Fruit fly (Drosophila melanogaster) whole organism, embryonic: Measurements from ENCODE around the gene Agxt.

Source experiments
- Bdp1 ChIP-seq: fragments of 200-800 bp; sonication (Bioruptor generic); optimal IDR thresholded peaks from 3 replicates; lab custom pipeline; 2016; ENCODE audit warnings: missing biosample characterization, missing genetic modification characterization
- CG1024 ChIP-seq: fragments of 200-800 bp; sonication (Bioruptor generic); IDR thresholded peaks from 2 replicates; pipeline ENCODE4 v1.3.6; 2022; ENCODE audit warnings: missing biosample characterization, missing genetic modification characterization
- CG10366 ChIP-seq: fragments of 200-800 bp; sonication (Bioruptor generic); IDR thresholded peaks from 2 replicates; pipeline ENCODE4 v1.3.6; 2022; ENCODE audit warnings: missing biosample characterization, missing genetic modification characterization
- CG12219 ChIP-seq: fragments of 200-800 bp; sonication (Bioruptor generic); optimal IDR thresholded peaks from 3 replicates; lab custom pipeline; 2018; ENCODE audit warnings: missing biosample characterization, mild to moderate bottlenecking, missing genetic modification characterization
- CG12659 ChIP-seq: fragments of 200-800 bp; sonication (Bioruptor generic); optimal IDR thresholded peaks from 3 replicates; lab custom pipeline; 2017; ENCODE audit warnings: mild to moderate bottlenecking, missing biosample characterization, missing genetic modification reagents, missing genetic modification characterization
- CG13624 ChIP-seq: fragments of 200-800 bp; sonication (Bioruptor generic); optimal IDR thresholded peaks from 2 replicates; lab custom pipeline; 2016; ENCODE audit warnings: missing biosample characterization, missing genetic modification characterization
- CG14441 ChIP-seq: fragments of 200-800 bp; sonication (Bioruptor generic); IDR thresholded peaks from 2 replicates; pipeline ENCODE4 v1.3.6; 2022; ENCODE audit warnings: missing biosample characterization, missing genetic modification characterization
- CG15011 ChIP-seq: fragments of 200-800 bp; sonication (Bioruptor generic); optimal IDR thresholded peaks from 3 replicates; lab custom pipeline; 2018; ENCODE audit warnings: missing biosample characterization, mild to moderate bottlenecking, missing genetic modification characterization
- CG17328 ChIP-seq: fragments of 200-800 bp; sonication (Bioruptor generic); IDR thresholded peaks from 2 replicates; pipeline ENCODE4 v1.3.6; 2022; ENCODE audit warnings: missing biosample characterization, missing genetic modification characterization
- CG2199 ChIP-seq: fragments of 200-800 bp; sonication (Bioruptor generic); IDR thresholded peaks from 3 replicates; pipeline ENCODE4 v1.3.6; 2022; ENCODE audit warnings: missing biosample characterization, missing genetic modification characterization
- CG34422 ChIP-seq: fragments of 200-800 bp; sonication (Bioruptor generic); IDR thresholded peaks from 3 replicates; pipeline ENCODE4 v1.3.6; 2022; ENCODE audit warnings: missing biosample characterization, missing genetic modification characterization
- CG6813 ChIP-seq: fragments of 200-800 bp; sonication (Bioruptor generic); optimal IDR thresholded peaks from 2 replicates; lab custom pipeline; 2017; ENCODE audit warnings: missing biosample characterization, missing genetic modification characterization, mild to moderate bottlenecking, moderate library complexity, missing genetic modification reagents
- CG7786 ChIP-seq: fragments of 200-800 bp; sonication (Bioruptor generic); optimal IDR thresholded peaks from 2 replicates; lab custom pipeline; 2016; ENCODE audit warnings: missing biosample characterization, missing genetic modification characterization
- CG8089 ChIP-seq: fragments of 200-800 bp; sonication (Bioruptor generic); optimal IDR thresholded peaks from 3 replicates; lab custom pipeline; 2016; ENCODE audit warnings: missing biosample characterization, missing genetic modification characterization
- CG8281 ChIP-seq: fragments of 200-800 bp; sonication (Bioruptor generic); optimal IDR thresholded peaks from 2 replicates; lab custom pipeline; 2018; ENCODE audit warnings: missing biosample characterization, mild to moderate bottlenecking, missing genetic modification characterization, moderate library complexity
- CG8290 ChIP-seq, 3 experiments: fragments of 200-800 bp; sonication (Bioruptor generic); optimal IDR thresholded peaks; 2 replicates each; lab custom pipeline; 2016 to 2019; ENCODE audit warnings: missing biosample characterization in 3 of 3, missing genetic modification characterization in 3 of 3, mild to moderate bottlenecking in 2 of 3, moderate library complexity in 1 of 3
- CG8359 ChIP-seq: fragments of 200-800 bp; sonication (Bioruptor generic); optimal IDR thresholded peaks from 2 replicates; lab custom pipeline; 2017; ENCODE audit warnings: missing biosample characterization, mild to moderate bottlenecking, missing genetic modification characterization, borderline replicate concordance
- CG9437 ChIP-seq: fragments of 200-800 bp; sonication (Bioruptor generic); optimal IDR thresholded peaks from 2 replicates; lab custom pipeline; 2018; ENCODE audit warnings: missing biosample characterization, mild to moderate bottlenecking, missing genetic modification characterization
- CG9727 ChIP-seq: fragments of 200-800 bp; sonication (Bioruptor generic); optimal IDR thresholded peaks from 3 replicates; lab custom pipeline; 2017; ENCODE audit warnings: missing biosample characterization, mild to moderate bottlenecking, missing genetic modification characterization
- Camta ChIP-seq: fragments of 200-800 bp; sonication (Bioruptor generic); optimal IDR thresholded peaks from 2 replicates; lab custom pipeline; 2016; ENCODE audit warnings: missing biosample characterization, missing genetic modification characterization
- CkIIα-i1 ChIP-seq: fragments of 200-800 bp; sonication (Bioruptor generic); IDR thresholded peaks from 2 replicates; pipeline ENCODE4 v1.3.6; 2022; ENCODE audit warnings: missing biosample characterization, missing genetic modification characterization
- Dad ChIP-seq: fragments of 200-800 bp; sonication (Bioruptor generic); optimal IDR thresholded peaks from 3 replicates; lab custom pipeline; 2016; ENCODE audit warnings: missing biosample characterization, missing genetic modification characterization
- Dbx ChIP-seq: fragments of 200-800 bp; sonication (Bioruptor generic); IDR thresholded peaks from 3 replicates; pipeline ENCODE4 v1.3.6; 2022; ENCODE audit warnings: missing biosample characterization, missing genetic modification characterization
- Dfd ChIP-seq, 2 experiments: fragments of >200 bp; optimal IDR thresholded peaks; 2 replicates each; lab custom pipeline; 2017; ENCODE audit warnings: missing biosample characterization in 2 of 2, missing genetic modification characterization in 2 of 2
- Doc3 ChIP-seq: fragments of 200-800 bp; sonication (Bioruptor generic); IDR thresholded peaks from 3 replicates; pipeline ENCODE4 v1.3.6; 2022; ENCODE audit warnings: missing biosample characterization, missing genetic modification characterization; ENCODE audit not compliant: partially characterized antibody
- Dp ChIP-seq: fragments of 200-800 bp; sonication (Bioruptor generic); optimal IDR thresholded peaks from 2 replicates; lab custom pipeline; 2018; ENCODE audit warnings: missing biosample characterization, mild to moderate bottlenecking, missing genetic modification characterization, moderate library complexity
- ERR ChIP-seq: fragments of 200-800 bp; sonication (Bioruptor generic); optimal IDR thresholded peaks from 2 replicates; lab custom pipeline; 2016; ENCODE audit warnings: missing biosample characterization, missing genetic modification characterization
- GATAe ChIP-seq: fragments of 200-800 bp; sonication (Bioruptor generic); conservative IDR thresholded peaks from 2 replicates; pipeline ENCODE4 v1.3.6; 2022; ENCODE audit warnings: missing biosample characterization, missing genetic modification characterization
- HLHmδ ChIP-seq: fragments of 200-800 bp; sonication (Bioruptor generic); optimal IDR thresholded peaks from 2 replicates; lab custom pipeline; 2018; ENCODE audit warnings: missing biosample characterization, mild to moderate bottlenecking, missing genetic modification characterization, moderate library complexity
- HmgZ ChIP-seq: fragments of 200-800 bp; sonication (Bioruptor generic); optimal IDR thresholded peaks from 2 replicates; lab custom pipeline; 2018; ENCODE audit warnings: missing biosample characterization, mild to moderate bottlenecking, missing genetic modification characterization
- Hr39 ChIP-seq: fragments of >200 bp; optimal IDR thresholded peaks from 2 replicates; lab custom pipeline; 2017
- MTF-1 ChIP-seq: fragments of 200-800 bp; sonication (Bioruptor generic); optimal IDR thresholded peaks from 2 replicates; lab custom pipeline; 2018; ENCODE audit warnings: missing biosample characterization, mild to moderate bottlenecking, missing genetic modification characterization, borderline replicate concordance
- Mes4 ChIP-seq: fragments of 200-800 bp; sonication (Bioruptor generic); optimal IDR thresholded peaks from 2 replicates; lab custom pipeline; 2016; ENCODE audit warnings: missing biosample characterization, missing genetic modification characterization
- Ptx1 ChIP-seq: fragments of 200-800 bp; sonication (Bioruptor generic); IDR thresholded peaks from 2 replicates; pipeline ENCODE4 v1.3.6; 2022; ENCODE audit warnings: missing biosample characterization, missing genetic modification characterization
- TFAM ChIP-seq: fragments of 200-800 bp; sonication (Bioruptor generic); optimal IDR thresholded peaks from 2 replicates; lab custom pipeline; 2017; ENCODE audit warnings: missing biosample characterization, missing genetic modification characterization, inconsistent platforms
- abd-A ChIP-seq: fragments of 200-800 bp; sonication (Bioruptor generic); optimal IDR thresholded peaks from 3 replicates; lab custom pipeline; 2019; ENCODE audit warnings: missing biosample characterization, mild to moderate bottlenecking, missing genetic modification characterization, moderate library complexity
- az2 ChIP-seq: fragments of 200-800 bp; sonication (Bioruptor generic); optimal IDR thresholded peaks from 3 replicates; lab custom pipeline; 2016; ENCODE audit warnings: missing biosample characterization, missing genetic modification characterization
- cato ChIP-seq: fragments of 200-800 bp; sonication (Bioruptor generic); optimal IDR thresholded peaks from 2 replicates; lab custom pipeline; 2016; ENCODE audit warnings: missing biosample characterization, missing genetic modification characterization, borderline replicate concordance
- caup ChIP-seq: fragments of 200-800 bp; sonication (Bioruptor generic); optimal IDR thresholded peaks from 3 replicates; lab custom pipeline; 2017; ENCODE audit warnings: missing biosample characterization, mild to moderate bottlenecking, missing genetic modification characterization, moderate library complexity; ENCODE audit not compliant: severe bottlenecking
- cg ChIP-seq: fragments of 200-800 bp; sonication (Bioruptor generic); optimal IDR thresholded peaks from 3 replicates; lab custom pipeline; 2019; ENCODE audit warnings: missing biosample characterization, mild to moderate bottlenecking, missing genetic modification characterization, moderate library complexity
- kah ChIP-seq: fragments of 200-800 bp; sonication (Bioruptor generic); optimal IDR thresholded peaks from 2 replicates; lab custom pipeline; 2018; ENCODE audit warnings: missing biosample characterization, mild to moderate bottlenecking, missing genetic modification characterization
- lbe ChIP-seq: fragments of 200-800 bp; sonication (Bioruptor generic); optimal IDR thresholded peaks from 2 replicates; lab custom pipeline; 2016; ENCODE audit warnings: missing biosample characterization, mild to moderate bottlenecking, missing genetic modification characterization
- mam ChIP-seq: fragments of 200-800 bp; sonication (Bioruptor generic); optimal IDR thresholded peaks from 3 replicates; lab custom pipeline; 2016; ENCODE audit warnings: missing biosample characterization, missing genetic modification characterization
- mld ChIP-seq: fragments of 200-800 bp; sonication (Bioruptor generic); IDR thresholded peaks from 3 replicates; pipeline ENCODE4 v1.3.6; 2022; ENCODE audit warnings: missing biosample characterization, missing genetic modification characterization; ENCODE audit not compliant: partially characterized antibody
- nom ChIP-seq: fragments of 200-800 bp; sonication (Bioruptor generic); optimal IDR thresholded peaks from 2 replicates; lab custom pipeline; 2017; ENCODE audit warnings: missing biosample characterization, missing genetic modification characterization, mild to moderate bottlenecking, moderate library complexity, missing genetic modification reagents
- salm ChIP-seq: fragments of 200-800 bp; sonication (Bioruptor generic); optimal IDR thresholded peaks from 2 replicates; lab custom pipeline; 2018; ENCODE audit warnings: missing biosample characterization, mild to moderate bottlenecking, missing genetic modification characterization
- slou ChIP-seq: fragments of 200-800 bp; sonication (Bioruptor generic); optimal IDR thresholded peaks from 3 replicates; lab custom pipeline; 2016; ENCODE audit warnings: missing biosample characterization, missing genetic modification characterization
- unpg ChIP-seq: fragments of 200-800 bp; sonication (Bioruptor generic); optimal IDR thresholded peaks from 3 replicates; lab custom pipeline; 2018; ENCODE audit warnings: missing biosample characterization, mild to moderate bottlenecking, missing genetic modification characterization, moderate library complexity
- wek ChIP-seq: fragments of 200-800 bp; sonication (Bioruptor generic); optimal IDR thresholded peaks from 3 replicates; lab custom pipeline; 2018; ENCODE audit warnings: missing biosample characterization, mild to moderate bottlenecking, missing genetic modification characterization, moderate library complexity
- zen2 ChIP-seq: fragments of 200-800 bp; sonication (Bioruptor generic); IDR thresholded peaks from 3 replicates; pipeline ENCODE4 v1.3.6; 2022; ENCODE audit warnings: missing biosample characterization, missing genetic modification characterization; ENCODE audit not compliant: partially characterized antibody

The Agxt gene

dm6 chrX:6524217-6524616 is 4.5 kb upstream of the Agxt start, which contains the start of the genes CG42340 and CG3918 (continued):
- TF ChIP-seq Dp (GFP tag; lab: Kevin White, UChicago) (peak; percentile 88), lbe (GFP tag; lab: Kevin White, UChicago) (no peak), CG8089 (GFP tag; lab: Kevin White, UChicago) (no peak), MTF-1 (GFP tag; lab: Kevin White, UChicago) (no peak), CG9727 (GFP tag; lab: Kevin White, UChicago) (no peak), CG10366 (GFP tag; lab: Robert Waterston, UW) (no peak), CkIIα-i1 (GFP tag; lab: Robert Waterston, UW) (no peak), CG8290 (GFP tag; optimal IDR thresholded peaks at IDR 0.05; lab: Kevin White, UChicago) (peak; percentile 86), CG8290 (tag; optimal IDR thresholded peaks at IDR 0.05; lab: Kevin White, UChicago) (peak; percentile 32 to 92), CG6813 (GFP tag; lab: Kevin White, UChicago) (no peak), CG7786 (GFP tag; lab: Kevin White, UChicago) (peak; percentile 11), Dad (GFP tag; lab: Kevin White, UChicago) (no peak), CG2199 (no peak), Doc3 (GFP tag; lab: Robert Waterston, UW) (no peak), Camta (GFP tag; lab: Kevin White, UChicago) (no peak), mam (GFP tag; lab: Kevin White, UChicago) (no peak), HmgZ (tag; lab: Kevin White, UChicago) (peak; percentile 83), CG15011 (no peak), Mes4 (GFP tag; lab: Kevin White, UChicago) (peak; percentile 14), CG8281 (tag; lab: Kevin White, UChicago) (no peak), ERR (GFP tag; lab: Kevin White, UChicago) (no peak), CG8359 (GFP tag; lab: Kevin White, UChicago) (no peak), CG12659 (peak; percentile 90), Dfd (GFP tag; optimal IDR thresholded peaks at IDR 0.05; lab: Kevin White, UChicago) (no peak), CG12219 (GFP tag; lab: Kevin White, UChicago) (no peak), salm (tag; lab: Kevin White, UChicago) (no peak), CG14441 (no peak), CG13624 (GFP tag; lab: Kevin White, UChicago) (peak; percentile 40), Bdp1 (no peak), zen2 (GFP tag; lab: Robert Waterston, UW) (no peak), caup (GFP tag; lab: Kevin White, UChicago) (peak; percentile 17), CG9437 (GFP tag; lab: Kevin White, UChicago) (no peak), HLHmδ (GFP tag; lab: Kevin White, UChicago) (no peak), wek (no peak), slou (no peak), cato (no peak), nom (GFP tag; lab: Kevin White, UChicago) (no peak), CG1024 (GFP tag; lab: Robert Waterston, UW) (no peak), az2 (no peak), mld (GFP tag; lab: Robert Waterston, UW) (no peak; the same call in 2 of the 3 replicates), CG34422 (GFP tag; lab: Robert Waterston, UW) (peak; percentile 77; the same call in 2 of the 3 replicates), unpg (GFP tag; lab: Kevin White, UChicago) (no peak), Ptx1 (GFP tag; lab: Robert Waterston, UW) (0 out of 2 replicates have a peak, but pooled peaks have one; percentile 8), Hr39 (lab: Kevin White, UChicago) (no peak), cg (no peak), GATAe (GFP tag; lab: Robert Waterston, UW) (no peak), kah (GFP tag; lab: Kevin White, UChicago) (no peak), abd-A (peak; percentile 69), Dbx (GFP tag; lab: Robert Waterston, UW) (peak; percentile 56; the same call in 1 of the 3 replicates), TFAM (GFP tag; lab: Kevin White, UChicago) (no peak), CG17328 (GFP tag; lab: Robert Waterston, UW) (no peak)
